Worm (Caenorhabditis elegans) whole organism, L4 larva: ENCODE data around the gene F59B10.3.
A peak's percentile ranks its signal among the peaks of the same experiment; 100 is the strongest.

Experiments
- F49E8.2 ChIP-seq: sonication (generic microtip); optimal IDR thresholded peaks from 2 replicates; lab custom pipeline; 2016; ENCODE audit warnings: missing compliant biosample characterization, mild to moderate bottlenecking, missing genetic modification characterization, borderline replicate concordance
- T26A8.4 ChIP-seq: fragments of 200-800 bp; sonication (Bioruptor generic); IDR thresholded peaks from 2 replicates; pipeline ENCODE4 v1.3.6; 2022; ENCODE audit warnings: missing genetic modification characterization, missing compliant biosample characterization
- Y105C5A.15 ChIP-seq: fragments of 200-800 bp; sonication (Bioruptor generic); IDR thresholded peaks from 2 replicates; pipeline ENCODE4 v1.3.6; 2022; ENCODE audit warnings: missing genetic modification characterization, missing compliant biosample characterization
- Y48G9A.11 ChIP-seq: fragments of 200-800 bp; sonication (Bioruptor generic); IDR thresholded peaks from 2 replicates; pipeline ENCODE4 v1.3.6; 2022; ENCODE audit warnings: missing genetic modification reagents, missing genetic modification characterization, missing compliant biosample characterization
- ZK546.5 ChIP-seq, 2 experiments: sonication (generic microtip); optimal IDR thresholded peaks; 2 replicates each; lab custom pipeline; 2017; ENCODE audit warnings: missing biosample characterization in 2 of 2, missing genetic modification characterization in 2 of 2
- ama-1 ChIP-seq: fragments of 150-350 bp; optimal IDR thresholded peaks from 2 replicates; lab custom pipeline; 2014; ENCODE audit warnings: inconsistent platforms, mixed read lengths
- arid-1 ChIP-seq: fragments of 200-800 bp; sonication (Bioruptor generic); conservative IDR thresholded peaks from 2 replicates; pipeline ENCODE4 v1.3.6; 2022; ENCODE audit warnings: missing genetic modification reagents, missing genetic modification characterization, missing compliant biosample characterization
- ceh-20 ChIP-seq: fragments of 200-800 bp; sonication (Bioruptor generic); IDR thresholded peaks from 2 replicates; pipeline ENCODE4 v1.3.6; 2022; ENCODE audit warnings: missing genetic modification reagents, missing genetic modification characterization, missing compliant biosample characterization
- ceh-32 ChIP-seq: sonication (generic microtip); optimal IDR thresholded peaks from 2 replicates; lab custom pipeline; 2016; ENCODE audit warnings: mild to moderate bottlenecking, missing genetic modification characterization, missing compliant biosample characterization; ENCODE audit not compliant: poor library complexity
- ceh-62 ChIP-seq: sonication (generic microtip); optimal IDR thresholded peaks from 2 replicates; lab custom pipeline; 2017; ENCODE audit warnings: missing biosample characterization, missing genetic modification characterization
- ces-1 ChIP-seq: fragments of 150-350 bp; sonication (generic microtip); optimal IDR thresholded peaks from 4 replicates; lab custom pipeline; 2014; ENCODE audit warnings: missing biosample characterization, missing genetic modification reagents, missing genetic modification characterization
- cey-2 ChIP-seq: sonication (generic microtip); optimal IDR thresholded peaks from 3 replicates; lab custom pipeline; 2017; ENCODE audit warnings: missing genetic modification characterization, mild to moderate bottlenecking, missing compliant biosample characterization, antibody characterized with exemption, borderline replicate concordance; ENCODE audit not compliant: insufficient read depth
- ctbp-1 ChIP-seq: fragments of 200-800 bp; sonication (Bioruptor generic); IDR thresholded peaks from 2 replicates; pipeline ENCODE4 v1.3.6; 2022; ENCODE audit warnings: missing genetic modification reagents, missing genetic modification characterization, missing compliant biosample characterization
- daf-12 ChIP-seq: fragments of 150-350 bp; optimal IDR thresholded peaks from 2 replicates; lab custom pipeline; 2014; ENCODE audit warnings: missing biosample characterization, missing genetic modification reagents, missing genetic modification characterization
- daf-16 ChIP-seq, 3 experiments: sonication (generic microtip); optimal IDR thresholded peaks; 2 replicates each; lab custom pipeline; 2016 to 2017; ENCODE audit warnings: missing genetic modification characterization in 3 of 3, missing genetic modification reagents in 3 of 3, mild to moderate bottlenecking in 2 of 3, missing compliant biosample characterization in 2 of 3, missing biosample characterization in 1 of 3, moderate library complexity in 1 of 3
- daf-19 ChIP-seq: fragments of 200-800 bp; sonication (Bioruptor generic); conservative IDR thresholded peaks from 2 replicates; pipeline ENCODE4 v1.3.6; 2022; ENCODE audit warnings: missing genetic modification characterization, missing compliant biosample characterization
- daf-8 ChIP-seq: fragments of 200-800 bp; sonication (Bioruptor generic); IDR thresholded peaks from 2 replicates; pipeline ENCODE4 v1.3.6; 2022; ENCODE audit warnings: missing genetic modification characterization, missing compliant biosample characterization
- dmd-9 ChIP-seq: fragments of 200-800 bp; sonication (Bioruptor generic); IDR thresholded peaks from 2 replicates; pipeline ENCODE4 v1.3.6; 2022; ENCODE audit warnings: missing genetic modification reagents, missing genetic modification characterization, missing compliant biosample characterization
- duxl-1 ChIP-seq: sonication (generic microtip); optimal IDR thresholded peaks from 2 replicates; lab custom pipeline; 2016; ENCODE audit warnings: mild to moderate bottlenecking, missing genetic modification characterization, moderate library complexity, missing compliant biosample characterization; ENCODE audit not compliant: poor library complexity
- egl-27 ChIP-seq: sonication (generic microtip); optimal IDR thresholded peaks from 3 replicates; lab custom pipeline; 2017; ENCODE audit warnings: missing biosample characterization, missing genetic modification reagents, missing genetic modification characterization
- gei-8 ChIP-seq: fragments of 200-800 bp; sonication (Bioruptor generic); optimal IDR thresholded peaks from 2 replicates; lab custom pipeline; 2018; ENCODE audit warnings: mild to moderate bottlenecking, missing genetic modification characterization, missing compliant biosample characterization
- hmg-1.1 ChIP-seq: fragments of 200-800 bp; sonication (Bioruptor generic); IDR thresholded peaks from 2 replicates; pipeline ENCODE4 v1.3.6; 2022; ENCODE audit warnings: missing genetic modification reagents, missing genetic modification characterization, missing compliant biosample characterization
- jun-1 ChIP-seq: fragments of 150-350 bp; optimal IDR thresholded peaks from 2 replicates; lab custom pipeline; 2014; ENCODE audit warnings: missing biosample characterization, missing genetic modification reagents, missing genetic modification characterization
- lim-7 ChIP-seq: fragments of 200-800 bp; sonication (Bioruptor generic); IDR thresholded peaks from 2 replicates; pipeline ENCODE4 v1.3.6; 2022; ENCODE audit warnings: missing genetic modification characterization, missing compliant biosample characterization
- lin-1 ChIP-seq: fragments of 200-800 bp; sonication (Bioruptor generic); IDR thresholded peaks from 2 replicates; pipeline ENCODE4 v1.3.6; 2022; ENCODE audit warnings: missing genetic modification reagents, missing genetic modification characterization, missing compliant biosample characterization
- lin-13 ChIP-seq: fragments of 150-350 bp; optimal IDR thresholded peaks from 2 replicates; lab custom pipeline; 2014; ENCODE audit warnings: missing biosample characterization, missing genetic modification reagents, missing genetic modification characterization
- lin-15B ChIP-seq: fragments of 150-350 bp; sonication (generic microtip); optimal IDR thresholded peaks from 3 replicates; lab custom pipeline; 2014; ENCODE audit warnings: missing biosample characterization, missing genetic modification characterization
- lin-29 ChIP-seq: fragments of 200-800 bp; sonication (Bioruptor generic); IDR thresholded peaks from 2 replicates; pipeline ENCODE4 v1.3.6; 2022; ENCODE audit warnings: missing genetic modification reagents, missing genetic modification characterization, missing compliant biosample characterization
- lsy-2 ChIP-seq, 2 experiments: fragments of 150-350 bp in 1 of 2; sonication (generic microtip) in 1 of 2; optimal IDR thresholded peaks; 2 replicates each; lab custom pipeline; 2014 to 2017; ENCODE audit warnings: missing biosample characterization in 2 of 2, missing genetic modification characterization in 2 of 2
- madf-9 ChIP-seq: fragments of 200-800 bp; sonication (Bioruptor generic); conservative IDR thresholded peaks from 2 replicates; pipeline ENCODE4 v1.3.6; 2022; ENCODE audit warnings: missing genetic modification reagents, missing genetic modification characterization, missing compliant biosample characterization
- mdl-1 ChIP-seq, 2 experiments: fragments of 150-350 bp in 1 of 2; sonication (generic microtip) in 1 of 2; optimal IDR thresholded peaks; 2 replicates each; lab custom pipeline; 2014 to 2017; ENCODE audit warnings: missing biosample characterization in 2 of 2, missing genetic modification characterization in 2 of 2
- nhr-10 ChIP-seq: fragments of 150-350 bp; optimal IDR thresholded peaks from 2 replicates; lab custom pipeline; 2014; ENCODE audit warnings: missing biosample characterization, missing genetic modification characterization
- nhr-25 ChIP-seq: sonication (generic microtip); optimal IDR thresholded peaks from 2 replicates; lab custom pipeline; 2017; ENCODE audit warnings: missing genetic modification characterization, mild to moderate bottlenecking, missing compliant biosample characterization, antibody characterized with exemption, moderate library complexity, borderline replicate concordance; ENCODE audit not compliant: insufficient read depth
- nhr-42 ChIP-seq: fragments of 200-800 bp; sonication (Bioruptor generic); IDR thresholded peaks from 2 replicates; pipeline ENCODE4 v1.3.6; 2022; ENCODE audit warnings: missing genetic modification characterization, missing compliant biosample characterization
- nhr-77 ChIP-seq: fragments of 150-350 bp; optimal IDR thresholded peaks from 2 replicates; lab custom pipeline; 2014; ENCODE audit warnings: missing biosample characterization, missing genetic modification characterization
- pha-4 ChIP-seq, 2 experiments: fragments of 150-350 bp in 1 of 2; fragments of 200-800 bp in 1 of 2; sonication (Bioruptor generic) in 1 of 2; IDR thresholded peaks in 1 of 2; optimal IDR thresholded peaks in 1 of 2; 2 replicates each; pipeline versions ENCODE4 v1.3.6 to Lab custom; 2014 to 2022; ENCODE audit warnings: missing genetic modification characterization in 2 of 2, missing genetic modification reagents in 2 of 2, missing biosample characterization in 1 of 2, missing compliant biosample characterization in 1 of 2
- php-3 ChIP-seq: fragments of 200-800 bp; sonication (Bioruptor generic); IDR thresholded peaks from 2 replicates; pipeline ENCODE4 v1.3.6; 2022; ENCODE audit warnings: missing genetic modification reagents, missing genetic modification characterization, missing compliant biosample characterization
- pqm-1 ChIP-seq: sonication (generic microtip); optimal IDR thresholded peaks from 2 replicates; lab custom pipeline; 2017; ENCODE audit warnings: missing biosample characterization, missing genetic modification characterization
- set-16 ChIP-seq: fragments of 200-800 bp; sonication (Bioruptor generic); IDR thresholded peaks from 2 replicates; pipeline ENCODE4 v1.3.6; 2022; ENCODE audit warnings: missing genetic modification reagents, missing genetic modification characterization, missing compliant biosample characterization
- snpc-1.2 ChIP-seq: fragments of 200-800 bp; sonication (Bioruptor generic); IDR thresholded peaks from 2 replicates; pipeline ENCODE4 v1.3.6; 2022; ENCODE audit warnings: missing genetic modification reagents, missing genetic modification characterization, missing compliant biosample characterization
- tra-1 ChIP-seq: fragments of 200-800 bp; sonication (Bioruptor generic); IDR thresholded peaks from 2 replicates; pipeline ENCODE4 v1.3.6; 2022; ENCODE audit warnings: missing genetic modification reagents, missing genetic modification characterization, missing compliant biosample characterization
- unc-130 ChIP-seq: sonication (generic microtip); optimal IDR thresholded peaks from 2 replicates; lab custom pipeline; 2016; ENCODE audit warnings: missing genetic modification reagents, missing genetic modification characterization, missing compliant biosample characterization
- unc-62 ChIP-seq, 3 experiments: fragments of 150-350 bp in 1 of 3; sonication (generic microtip); optimal IDR thresholded peaks in 2 of 3; peaks in 1 of 3; 1 replicate in 1 of 3; 2 replicates in 2 of 3; lab custom pipeline; 2014 to 2017; ENCODE audit warnings: missing biosample characterization in 3 of 3, missing genetic modification characterization in 3 of 3, missing genetic modification reagents in 3 of 3, missing genotype in 1 of 3
- zfp-3 ChIP-seq: fragments of 200-800 bp; sonication (Bioruptor generic); conservative IDR thresholded peaks from 2 replicates; pipeline ENCODE4 v1.3.6; 2022; ENCODE audit warnings: missing genetic modification reagents, missing genetic modification characterization, missing compliant biosample characterization
- ztf-11 ChIP-seq: fragments of 150-350 bp; optimal IDR thresholded peaks from 2 replicates; lab custom pipeline; 2014; ENCODE audit warnings: missing biosample characterization, missing genetic modification characterization

Gene F59B10.3

ce11 chrII:10543457-10544137 lies 33.3 kb downstream of the F59B10.3 start (continued):
- TF ChIP-seq pqm-1 (tag; lab: Kevin White, UChicago) (no peak), lin-13 (GFP tag; lab: Kevin White, UChicago) (peak; percentile 40), ama-1 (lab: Kevin White, UChicago) (peak; percentile 16), zfp-3 (GFP tag; lab: Robert Waterston, UW) (peak; percentile 61; the same call in 1 of the 2 replicates), cey-2 (tag; lab: Kevin White, UChicago) (peak; percentile 23), lin-1 (GFP tag; lab: Robert Waterston, UW) (no peak), tra-1 (0 out of 2 replicates have a peak, but pooled peaks have one; percentile 50), lim-7 (peak; percentile 52), egl-27 (no peak), php-3 (no peak), gei-8 (GFP tag; lab: Kevin White, UChicago) (no peak), lin-15B (peak; percentile 2), unc-130 (GFP tag; lab: Kevin White, UChicago) (no peak), nhr-25 (tag; lab: Kevin White, UChicago) (no peak), ceh-62 (tag; lab: Kevin White, UChicago) (no peak), mdl-1 (tag; optimal IDR thresholded peaks at IDR 0.05; lab: Kevin White, UChicago) (no peak), dmd-9 (GFP tag; lab: Robert Waterston, UW) (no peak), nhr-77 (tag; lab: Kevin White, UChicago) (peak; percentile 57), Y105C5A.15 (GFP tag; lab: Robert Waterston, UW) (no peak), ces-1 (GFP tag; lab: Kevin White, UChicago) (no peak), Y48G9A.11 (GFP tag; lab: Robert Waterston, UW) (no peak; the same call in 1 of the 2 replicates), nhr-10 (tag; lab: Kevin White, UChicago) (no peak), T26A8.4 (GFP tag; lab: Robert Waterston, UW) (peak; percentile 6; the same call in 1 of the 2 replicates), ZK546.5 (tag; optimal IDR thresholded peaks at IDR 0.05; lab: Kevin White, UChicago) (no peak), lsy-2 (tag; optimal IDR thresholded peaks at IDR 0.05; lab: Kevin White, UChicago) (peak in 1 of 2 experiments; percentile 2), snpc-1.2 (GFP tag; lab: Robert Waterston, UW) (no peak), jun-1 (tag; lab: Kevin White, UChicago) (no peak), ctbp-1 (GFP tag; lab: Robert Waterston, UW) (peak; percentile 45; the same call in 1 of the 2 replicates), nhr-42 (GFP tag; lab: Robert Waterston, UW) (peak; percentile 49), lin-29 (GFP tag; lab: Robert Waterston, UW) (peak; percentile 37; the same call in 1 of the 2 replicates), daf-19 (GFP tag; lab: Robert Waterston, UW) (no peak), daf-12 (tag; lab: Kevin White, UChicago) (no peak), F49E8.2 (tag; lab: Kevin White, UChicago) (peak; percentile 5), madf-9 (GFP tag; lab: Robert Waterston, UW) (0 out of 2 replicates have a peak, but pooled peaks have one; percentile 3), ceh-32 (no peak), daf-16 (GFP tag; optimal IDR thresholded peaks at IDR 0.05; lab: Kevin White, UChicago) (peak in 1 of 2 experiments; percentile 42), daf-16 (tag; optimal IDR thresholded peaks at IDR 0.05; lab: Kevin White, UChicago) (no peak)

ce11 chrII:10544374-10544908 lies 34.1 kb downstream of the F59B10.3 start:
- no peak for TF ChIP-seq ztf-11
- TF ChIP-seq hmg-1.1 (GFP tag; lab: Robert Waterston, UW) = peak; percentile 21; the same call in 1 of the 2 replicates
- TF ChIP-seq daf-8 (GFP tag; lab: Robert Waterston, UW) = no peak
- TF ChIP-seq ceh-32 = no peak
- peak; percentile 38; the same call in 1 of the 2 replicates for TF ChIP-seq set-16 (GFP tag; lab: Robert Waterston, UW)
- TF ChIP-seq duxl-1 (tag; lab: Kevin White, UChicago) = peak; percentile 25
- peak in 1 of 2 experiments; percentile 74 for TF ChIP-seq unc-62 (GFP tag; optimal IDR thresholded peaks at IDR 0.05 in 1 of 2; lab: Kevin White, UChicago)
- TF ChIP-seq unc-62 (tag; optimal IDR thresholded peaks at IDR 0.05; lab: Kevin White, UChicago) = no peak
- TF ChIP-seq arid-1 = peak; percentile 5; the same call in 1 of the 2 replicates
- peak; percentile 56 for TF ChIP-seq pha-4 (GFP tag; IDR thresholded peaks at IDR 0.05; lab: Robert Waterston, UW)
- no peak for TF ChIP-seq pha-4 (tag; optimal IDR thresholded peaks at IDR 0.05; lab: Kevin White, UChicago)
- peak; percentile 64; the same call in 1 of the 2 replicates for TF ChIP-seq zfp-3 (GFP tag; lab: Robert Waterston, UW)
- peak; percentile 2; the same call in 1 of the 2 replicates for TF ChIP-seq lim-7
- TF ChIP-seq ceh-20 = no peak
